Worm (Caenorhabditis elegans): ENCODE results near the gene M176.9.

DNA sequence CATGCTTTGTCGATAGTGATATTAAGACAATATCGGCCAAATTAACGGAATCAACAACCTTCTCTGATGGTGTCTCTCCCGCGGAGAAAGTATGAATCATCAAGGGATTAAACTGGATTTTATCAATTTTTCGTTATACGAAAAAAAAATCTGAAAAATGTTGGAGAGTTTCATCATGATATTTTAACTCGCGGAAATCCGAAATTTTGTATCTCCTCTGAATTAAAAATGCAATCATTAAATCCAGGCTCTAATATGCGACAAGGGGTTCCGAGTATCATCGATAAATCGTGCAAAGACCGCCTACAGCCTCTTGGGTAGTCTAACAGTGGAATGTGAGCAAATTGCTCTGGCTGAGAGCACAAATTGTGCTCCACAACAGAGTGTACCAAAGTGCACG lies 34.2 kb downstream of the M176.9 start, which contains the start of gene C06C3.10:
- TF ChIP-seq efl-1 (optimal IDR thresholded peaks at IDR 0.05), result no peak
- no peak for TF ChIP-seq efl-1 (GFP tag; optimal IDR thresholded peaks at IDR 0.05 in 1 of 2)
- TF ChIP-seq ztf-11 (tag; optimal IDR thresholded peaks at IDR 0.05), result no peak
- TF ChIP-seq F16B12.6 (tag; optimal IDR thresholded peaks at IDR 0.05), result no peak

Data from whole organism, L1 larva.